Worm (Caenorhabditis elegans): ENCODE results near the gene E04F6.6.

ce11 chrII:7217047-7217446 is 17.7 kb upstream of the E04F6.6 start, which contains the start of gene E04F6.10:
- TF ChIP-seq dox-1 (GFP tag; IDR thresholded peaks at IDR 0.05) (no peak), ceh-91 (GFP tag; IDR thresholded peaks at IDR 0.05) (no peak), B0261.1 (tag; optimal IDR thresholded peaks at IDR 0.05) (no peak), unc-62 (GFP tag; optimal IDR thresholded peaks at IDR 0.05) (no peak), ztf-28 (GFP tag; IDR thresholded peaks at IDR 0.05) (no peak), ama-1 (optimal IDR thresholded peaks at IDR 0.05) (no peak), ama-1 (GFP tag; optimal IDR thresholded peaks at IDR 0.05) (no peak), tbp1 (GFP tag; optimal IDR thresholded peaks at IDR 0.05) (no peak), sea-2 (GFP tag; IDR thresholded peaks at IDR 0.05) (no peak), dpff-1 (tag; optimal IDR thresholded peaks at IDR 0.05) (no peak), attf-3 (GFP tag; conservative IDR thresholded peaks at IDR 0.05) (no peak), snpc-1.1 (tag; optimal IDR thresholded peaks at IDR 0.05; ENCODE audit: insufficient read depth) (no peak), akir-1 (GFP tag; optimal IDR thresholded peaks at IDR 0.05) (no peak), F57A8.1 (GFP tag; optimal IDR thresholded peaks at IDR 0.05) (no peak), dpl-1 (GFP tag; optimal IDR thresholded peaks at IDR 0.05) (no peak)
